Worm (Caenorhabditis elegans) whole organism, young adult: Measurements from ENCODE around the gene Y75B8A.7.
A peak's percentile ranks its signal among the peaks of the same experiment; 100 is the strongest.

Experiments used
- F10E7.11 ChIP-seq: sonication (generic microtip); optimal IDR thresholded peaks from 2 replicates; lab custom pipeline; 2017; ENCODE audit warnings: mild to moderate bottlenecking, missing genetic modification characterization, moderate library complexity, missing compliant biosample characterization
- F37B4.10 ChIP-seq: fragments of 200-800 bp; sonication (Bioruptor generic); IDR thresholded peaks from 2 replicates; pipeline ENCODE4 v1.3.6; 2022; ENCODE audit warnings: missing genetic modification characterization, missing compliant biosample characterization
- T26A5.8 ChIP-seq: sonication (generic microtip); optimal IDR thresholded peaks from 2 replicates; lab custom pipeline; 2016; ENCODE audit warnings: missing genetic modification characterization, missing compliant biosample characterization
- Y67H2A.10 ChIP-seq: fragments of 200-800 bp; sonication (Bioruptor generic); conservative IDR thresholded peaks from 2 replicates; pipeline ENCODE4 v1.3.6; 2022; ENCODE audit warnings: missing genetic modification reagents, missing genetic modification characterization, missing compliant biosample characterization
- ZK185.1 ChIP-seq: sonication (generic microtip); optimal IDR thresholded peaks from 2 replicates; lab custom pipeline; 2016; ENCODE audit warnings: mild to moderate bottlenecking, missing genetic modification characterization, missing compliant biosample characterization; ENCODE audit not compliant: poor library complexity, severe bottlenecking
- ama-1 ChIP-seq, 3 experiments: fragments of 150-350 bp in 1 of 3; sonication (generic microtip) in 2 of 3; optimal IDR thresholded peaks; 2 replicates each; lab custom pipeline; 2014 to 2018; ENCODE audit warnings: missing biosample characterization in 2 of 3, missing genetic modification characterization in 2 of 3, missing genetic modification reagents in 2 of 3
- athp-1 ChIP-seq: sonication (generic microtip); optimal IDR thresholded peaks from 2 replicates; lab custom pipeline; 2017; ENCODE audit warnings: mild to moderate bottlenecking, missing genetic modification characterization, missing compliant biosample characterization
- bed-1 ChIP-seq: fragments of 200-800 bp; sonication (Bioruptor generic); IDR thresholded peaks from 2 replicates; pipeline ENCODE4 v1.3.6; 2022; ENCODE audit warnings: missing genetic modification reagents, missing genetic modification characterization, missing compliant biosample characterization
- bed-2 ChIP-seq: fragments of 200-800 bp; sonication (Bioruptor generic); IDR thresholded peaks from 2 replicates; pipeline ENCODE4 v1.3.6; 2022; ENCODE audit warnings: missing genetic modification reagents, missing genetic modification characterization, missing compliant biosample characterization
- ceh-91 ChIP-seq: fragments of 200-800 bp; sonication (Bioruptor generic); IDR thresholded peaks from 2 replicates; pipeline ENCODE4 v1.3.6; 2022; ENCODE audit warnings: missing genetic modification reagents, missing genetic modification characterization, missing compliant biosample characterization
- dox-1 ChIP-seq: fragments of 200-800 bp; sonication (Bioruptor generic); IDR thresholded peaks from 2 replicates; pipeline ENCODE4 v1.3.6; 2022; ENCODE audit warnings: missing genetic modification reagents, missing genetic modification characterization, missing compliant biosample characterization
- dpff-1 ChIP-seq: sonication (generic microtip); optimal IDR thresholded peaks from 2 replicates; lab custom pipeline; 2017; ENCODE audit warnings: mild to moderate bottlenecking, missing genetic modification characterization, missing compliant biosample characterization
- egl-44 ChIP-seq: fragments of 200-800 bp; sonication (Bioruptor generic); IDR thresholded peaks from 2 replicates; pipeline ENCODE4 v1.3.6; 2022; ENCODE audit warnings: missing genetic modification reagents, missing genetic modification characterization, missing compliant biosample characterization
- him-1 ChIP-seq: sonication (generic microtip); optimal IDR thresholded peaks from 2 replicates; lab custom pipeline; 2016; ENCODE audit warnings: missing genotype, missing genetic modification reagents, missing genetic modification characterization, missing compliant biosample characterization
- hlh-12 ChIP-seq: sonication (generic microtip); optimal IDR thresholded peaks from 2 replicates; lab custom pipeline; 2016; ENCODE audit warnings: missing genetic modification characterization, missing compliant biosample characterization
- hlh-26 ChIP-seq: fragments of 200-800 bp; sonication (Bioruptor generic); conservative IDR thresholded peaks from 2 replicates; pipeline ENCODE4 v1.3.6; 2022; ENCODE audit warnings: missing genetic modification reagents, missing genetic modification characterization, missing compliant biosample characterization
- let-607 ChIP-seq, 2 experiments: fragments of 200-800 bp in 1 of 2; sonication (Bioruptor generic) in 1 of 2; sonication (generic microtip) in 1 of 2; optimal IDR thresholded peaks; 2 replicates each; lab custom pipeline; 2016 to 2018; ENCODE audit warnings: mild to moderate bottlenecking in 2 of 2, missing compliant biosample characterization in 2 of 2, missing genetic modification characterization in 2 of 2, moderate library complexity in 2 of 2, missing genotype in 1 of 2
- lin-54 ChIP-seq: fragments of 200-800 bp; sonication (Bioruptor generic); optimal IDR thresholded peaks from 2 replicates; lab custom pipeline; 2018; ENCODE audit warnings: mild to moderate bottlenecking, missing genetic modification characterization, missing compliant biosample characterization
- madf-3 ChIP-seq: fragments of 200-800 bp; sonication (Bioruptor generic); IDR thresholded peaks from 2 replicates; pipeline ENCODE4 v1.3.6; 2022; ENCODE audit warnings: missing genetic modification reagents, missing genetic modification characterization, missing compliant biosample characterization
- mel-28 ChIP-seq: sonication (generic microtip); optimal IDR thresholded peaks from 2 replicates; lab custom pipeline; 2016; ENCODE audit warnings: borderline replicate concordance, mild to moderate bottlenecking, missing genetic modification characterization, missing compliant biosample characterization
- nfyb-1 ChIP-seq: fragments of 200-800 bp; sonication (Bioruptor generic); IDR thresholded peaks from 2 replicates; pipeline ENCODE4 v1.3.6; 2022; ENCODE audit warnings: missing genetic modification reagents, missing genetic modification characterization, missing compliant biosample characterization
- nhr-120 ChIP-seq: fragments of 200-800 bp; sonication (Bioruptor generic); IDR thresholded peaks from 2 replicates; pipeline ENCODE4 v1.3.6; 2022; ENCODE audit warnings: missing genetic modification characterization, missing compliant biosample characterization
- nhr-27 ChIP-seq: fragments of 200-800 bp; sonication (Bioruptor generic); optimal IDR thresholded peaks from 2 replicates; lab custom pipeline; 2018; ENCODE audit warnings: mild to moderate bottlenecking, missing genetic modification characterization, moderate library complexity, missing compliant biosample characterization
- nhr-80 ChIP-seq: sonication (generic microtip); optimal IDR thresholded peaks from 2 replicates; lab custom pipeline; 2016; ENCODE audit warnings: missing genetic modification characterization, missing compliant biosample characterization
- nhr-90 ChIP-seq: sonication (generic microtip); optimal IDR thresholded peaks from 2 replicates; lab custom pipeline; 2016; ENCODE audit warnings: missing genotype, mild to moderate bottlenecking, missing genetic modification characterization, missing compliant biosample characterization
- snpc-1.3 ChIP-seq: sonication (generic microtip); optimal IDR thresholded peaks from 2 replicates; lab custom pipeline; 2017; ENCODE audit warnings: missing genetic modification characterization, mild to moderate bottlenecking, missing compliant biosample characterization, antibody characterized with exemption, moderate library complexity, missing genotype, missing genetic modification reagents; ENCODE audit not compliant: insufficient read depth
- tbx-9 ChIP-seq: sonication (generic microtip); optimal IDR thresholded peaks from 2 replicates; lab custom pipeline; 2016; ENCODE audit warnings: borderline replicate concordance, missing genetic modification characterization, inconsistent platforms, missing compliant biosample characterization
- unc-130 ChIP-seq: sonication (generic microtip); optimal IDR thresholded peaks from 2 replicates; lab custom pipeline; 2016; ENCODE audit warnings: missing genetic modification reagents, missing genetic modification characterization, missing compliant biosample characterization
- ztf-18 ChIP-seq: sonication (generic microtip); optimal IDR thresholded peaks from 2 replicates; lab custom pipeline; 2016; ENCODE audit warnings: missing genotype, mild to moderate bottlenecking, missing genetic modification characterization, missing compliant biosample characterization

The Y75B8A.7 gene

ce11 chrIII:12133121-12133520 is 19.6 kb upstream of the Y75B8A.7 start:
- TF ChIP-seq him-1 (no peak), ZK185.1 (tag; lab: Kevin White, UChicago) (no peak), mel-28 (tag; lab: Kevin White, UChicago) (no peak), ceh-91 (no peak), nfyb-1 (GFP tag; lab: Robert Waterston, UW) (no peak), tbx-9 (tag; lab: Kevin White, UChicago) (no peak), hlh-12 (tag; lab: Kevin White, UChicago) (no peak)

- TF ChIP-seq nhr-80 (tag; lab: Kevin White, UChicago) (peak; percentile 47), F37B4.10 (GFP tag; lab: Robert Waterston, UW) (no peak)
Measured at ce11 chrIII:12135580-12135979, 17.1 kb upstream of the Y75B8A.7 start.

- TF ChIP-seq nhr-90 (tag; lab: Kevin White, UChicago) (no peak), nhr-27 (tag; lab: Kevin White, UChicago) (no peak), nhr-80 (tag; lab: Kevin White, UChicago) (no peak), lin-54 (GFP tag; lab: Kevin White, UChicago) (no peak), bed-1 (GFP tag; lab: Robert Waterston, UW) (no peak)
- TF ChIP-seq, all 124 proteins: peak for 0
Measured at ce11 chrIII:12137095-12137494, 15.6 kb upstream of the Y75B8A.7 start.

ce11 chrIII:12137515-12137914 is 15.2 kb upstream of the Y75B8A.7 start:
- TF ChIP-seq let-607 (tag; optimal IDR thresholded peaks at IDR 0.05; lab: Kevin White, UChicago) (no peak), hlh-26 (no peak), nfyb-1 (GFP tag; lab: Robert Waterston, UW) (peak; percentile 77)

- TF ChIP-seq athp-1 (tag; lab: Kevin White, UChicago): no peak
- TF ChIP-seq nhr-80 (tag; lab: Kevin White, UChicago): peak; percentile 91
- TF ChIP-seq, all 124 proteins: peak for 1
Measured at ce11 chrIII:12138235-12138634, 14.5 kb upstream of the Y75B8A.7 start.

- TF ChIP-seq ama-1 (optimal IDR thresholded peaks at IDR 0.05; lab: Kevin White, UChicago) (no peak), ama-1 (GFP tag; optimal IDR thresholded peaks at IDR 0.05; lab: Kevin White, UChicago) (no peak), dpff-1 (tag; lab: Kevin White, UChicago) (no peak), unc-130 (no peak), madf-3 (GFP tag; lab: Robert Waterston, UW) (no peak), snpc-1.3 (tag; lab: Kevin White, UChicago) (no peak), Y67H2A.10 (GFP tag; lab: Robert Waterston, UW) (no peak), ZK185.1 (tag; lab: Kevin White, UChicago) (no peak), ztf-18 (no peak), F10E7.11 (tag; lab: Kevin White, UChicago) (no peak), nhr-120 (GFP tag; lab: Robert Waterston, UW) (no peak), bed-2 (GFP tag; lab: Robert Waterston, UW) (no peak), dox-1 (no peak), egl-44 (GFP tag; lab: Robert Waterston, UW) (no peak), T26A5.8 (no peak), nhr-80 (tag; lab: Kevin White, UChicago) (no peak)
Measured at ce11 chrIII:12139471-12139870, 13.2 kb upstream of the Y75B8A.7 start.
